Worm (Caenorhabditis elegans) whole organism, young adult: ENCODE measurements around the gene K06G5.1.

Experiments
- B0035.1 ChIP-seq: sonication (generic microtip); optimal IDR thresholded peaks from 2 replicates; lab custom pipeline; 2016; ENCODE audit warnings: missing genetic modification characterization, mild to moderate bottlenecking, missing compliant biosample characterization, missing genotype, missing genetic modification reagents
- D2030.7 ChIP-seq: fragments of 200-800 bp; sonication (Bioruptor generic); IDR thresholded peaks from 2 replicates; pipeline ENCODE4 v1.3.6; 2022; ENCODE audit warnings: missing genetic modification reagents, missing genetic modification characterization, missing compliant biosample characterization
- F49E8.2 ChIP-seq: sonication (generic microtip); optimal IDR thresholded peaks from 3 replicates; lab custom pipeline; 2017; ENCODE audit warnings: missing genetic modification characterization, mild to moderate bottlenecking, missing compliant biosample characterization, antibody characterized with exemption, moderate library complexity; ENCODE audit not compliant: insufficient read depth
- F52B5.7 ChIP-seq: sonication (generic microtip); optimal IDR thresholded peaks from 2 replicates; lab custom pipeline; 2016; ENCODE audit warnings: mild to moderate bottlenecking, missing genetic modification characterization, missing compliant biosample characterization
- F57C9.4 ChIP-seq: sonication (generic microtip); optimal IDR thresholded peaks from 2 replicates; lab custom pipeline; 2017; ENCODE audit warnings: mild to moderate bottlenecking, missing genetic modification characterization, missing compliant biosample characterization
- K11D2.4 ChIP-seq: fragments of 200-800 bp; sonication (Bioruptor generic); IDR thresholded peaks from 2 replicates; pipeline ENCODE4 v1.3.6; 2022; ENCODE audit warnings: missing genetic modification reagents, missing genetic modification characterization, missing compliant biosample characterization
- Y53F4B.3 ChIP-seq: fragments of 200-800 bp; sonication (Bioruptor generic); IDR thresholded peaks from 2 replicates; pipeline ENCODE4 v1.3.6; 2022; ENCODE audit warnings: missing genetic modification reagents, missing genetic modification characterization, missing compliant biosample characterization
- Y56A3A.18 ChIP-seq: fragments of 200-800 bp; sonication (Bioruptor generic); IDR thresholded peaks from 2 replicates; pipeline ENCODE4 v1.3.6; 2022; ENCODE audit warnings: missing genetic modification reagents, missing genetic modification characterization, missing compliant biosample characterization
- Y67H2A.10 ChIP-seq: fragments of 200-800 bp; sonication (Bioruptor generic); conservative IDR thresholded peaks from 2 replicates; pipeline ENCODE4 v1.3.6; 2022; ENCODE audit warnings: missing genetic modification reagents, missing genetic modification characterization, missing compliant biosample characterization
- Y95B8A.8 ChIP-seq: fragments of 200-800 bp; sonication (Bioruptor generic); IDR thresholded peaks from 2 replicates; pipeline ENCODE4 v1.3.6; 2022; ENCODE audit warnings: missing genetic modification reagents, missing genetic modification characterization, missing compliant biosample characterization
- efl-1 ChIP-seq: fragments of 150-350 bp; optimal IDR thresholded peaks from 2 replicates; lab custom pipeline; 2014; ENCODE audit warnings: missing biosample characterization, missing genetic modification reagents, missing genetic modification characterization
- egl-18 ChIP-seq: fragments of 200-800 bp; sonication (Bioruptor generic); IDR thresholded peaks from 2 replicates; pipeline ENCODE4 v1.3.6; 2022; ENCODE audit warnings: missing genetic modification reagents, missing genetic modification characterization, missing compliant biosample characterization
- ets-4 ChIP-seq: fragments of 200-800 bp; sonication (Bioruptor generic); optimal IDR thresholded peaks from 2 replicates; lab custom pipeline; 2018; ENCODE audit warnings: mild to moderate bottlenecking, missing genetic modification characterization, missing compliant biosample characterization
- hrde-1 ChIP-seq: sonication (generic microtip); optimal IDR thresholded peaks from 2 replicates; lab custom pipeline; 2016; ENCODE audit warnings: missing genetic modification characterization, mild to moderate bottlenecking, missing compliant biosample characterization, moderate library complexity, missing genotype, missing genetic modification reagents, borderline replicate concordance
- hsf-1 ChIP-seq: fragments of 200-800 bp; sonication (Bioruptor generic); IDR thresholded peaks from 2 replicates; pipeline ENCODE4 v1.3.6; 2022; ENCODE audit warnings: missing genetic modification reagents, missing genetic modification characterization, missing compliant biosample characterization
- let-607 ChIP-seq, 2 experiments: fragments of 200-800 bp in 1 of 2; sonication (Bioruptor generic) in 1 of 2; sonication (generic microtip) in 1 of 2; optimal IDR thresholded peaks; 2 replicates each; lab custom pipeline; 2016 to 2018; ENCODE audit warnings: mild to moderate bottlenecking in 2 of 2, missing compliant biosample characterization in 2 of 2, missing genetic modification characterization in 2 of 2, moderate library complexity in 2 of 2, missing genotype in 1 of 2
- lin-26 ChIP-seq: fragments of 200-800 bp; sonication (Bioruptor generic); IDR thresholded peaks from 2 replicates; pipeline ENCODE4 v1.3.6; 2022; ENCODE audit warnings: missing genetic modification reagents, missing genetic modification characterization, missing compliant biosample characterization
- lin-35 ChIP-seq, 3 experiments: fragments of 150-350 bp in 2 of 3; sonication (generic microtip) in 1 of 3; optimal IDR thresholded peaks; 2 replicates each; lab custom pipeline; 2014 to 2018; ENCODE audit warnings: missing biosample characterization in 3 of 3, missing genetic modification characterization in 3 of 3, missing genetic modification reagents in 3 of 3
- lin-40 ChIP-seq: sonication (generic microtip); optimal IDR thresholded peaks from 2 replicates; lab custom pipeline; 2016; ENCODE audit warnings: missing genetic modification characterization, mild to moderate bottlenecking, missing compliant biosample characterization, missing genotype, missing genetic modification reagents
- lir-1 ChIP-seq: fragments of 200-800 bp; sonication (Bioruptor generic); conservative IDR thresholded peaks from 2 replicates; pipeline ENCODE4 v1.3.6; 2022; ENCODE audit warnings: missing genetic modification reagents, missing genetic modification characterization, missing compliant biosample characterization
- madf-3 ChIP-seq: fragments of 200-800 bp; sonication (Bioruptor generic); IDR thresholded peaks from 2 replicates; pipeline ENCODE4 v1.3.6; 2022; ENCODE audit warnings: missing genetic modification reagents, missing genetic modification characterization, missing compliant biosample characterization
- mes-4 ChIP-seq: sonication (generic microtip); optimal IDR thresholded peaks from 2 replicates; lab custom pipeline; 2016; ENCODE audit warnings: missing genotype, missing genetic modification characterization, missing compliant biosample characterization
- nhr-179 ChIP-seq: sonication (generic microtip); optimal IDR thresholded peaks from 2 replicates; lab custom pipeline; 2016; ENCODE audit warnings: mild to moderate bottlenecking, missing genetic modification characterization, missing compliant biosample characterization
- nhr-27 ChIP-seq: fragments of 200-800 bp; sonication (Bioruptor generic); optimal IDR thresholded peaks from 2 replicates; lab custom pipeline; 2018; ENCODE audit warnings: mild to moderate bottlenecking, missing genetic modification characterization, moderate library complexity, missing compliant biosample characterization
- nhr-80 ChIP-seq: sonication (generic microtip); optimal IDR thresholded peaks from 2 replicates; lab custom pipeline; 2016; ENCODE audit warnings: missing genetic modification characterization, missing compliant biosample characterization
- nhr-90 ChIP-seq: sonication (generic microtip); optimal IDR thresholded peaks from 2 replicates; lab custom pipeline; 2016; ENCODE audit warnings: missing genotype, mild to moderate bottlenecking, missing genetic modification characterization, missing compliant biosample characterization
- repo-1 ChIP-seq: sonication (generic microtip); optimal IDR thresholded peaks from 2 replicates; lab custom pipeline; 2017; ENCODE audit warnings: mild to moderate bottlenecking, missing genetic modification characterization, missing compliant biosample characterization
- sea-2 ChIP-seq: fragments of 200-800 bp; sonication (Bioruptor generic); IDR thresholded peaks from 2 replicates; pipeline ENCODE4 v1.3.6; 2022; ENCODE audit warnings: missing genetic modification characterization, missing compliant biosample characterization
- snpc-3.4 ChIP-seq: sonication (generic microtip); optimal IDR thresholded peaks from 2 replicates; lab custom pipeline; 2017; ENCODE audit warnings: missing genetic modification characterization, mild to moderate bottlenecking, missing compliant biosample characterization, antibody characterized with exemption, moderate library complexity, missing genotype, missing genetic modification reagents
- sptf-2 ChIP-seq: fragments of 200-800 bp; sonication (Bioruptor generic); optimal IDR thresholded peaks from 2 replicates; lab custom pipeline; 2018; ENCODE audit warnings: mild to moderate bottlenecking, missing genetic modification characterization, missing compliant biosample characterization
- tlf-1 ChIP-seq: fragments of 200-800 bp; sonication (Bioruptor generic); optimal IDR thresholded peaks from 2 replicates; lab custom pipeline; 2018; ENCODE audit warnings: mild to moderate bottlenecking, missing genetic modification characterization, missing compliant biosample characterization
- unc-130 ChIP-seq: sonication (generic microtip); optimal IDR thresholded peaks from 2 replicates; lab custom pipeline; 2016; ENCODE audit warnings: missing genetic modification reagents, missing genetic modification characterization, missing compliant biosample characterization
- xnd-1 ChIP-seq: sonication (generic microtip); optimal IDR thresholded peaks from 2 replicates; lab custom pipeline; 2016; ENCODE audit warnings: missing genotype, missing genetic modification reagents, missing genetic modification characterization, missing compliant biosample characterization
- zim-3 ChIP-seq: sonication (generic microtip); optimal IDR thresholded peaks from 2 replicates; lab custom pipeline; 2017; ENCODE audit warnings: mild to moderate bottlenecking, missing genetic modification characterization, moderate library complexity, missing compliant biosample characterization
- ztf-3 ChIP-seq: fragments of 200-800 bp; sonication (Bioruptor generic); optimal IDR thresholded peaks from 2 replicates; lab custom pipeline; 2018; ENCODE audit warnings: mild to moderate bottlenecking, missing genetic modification characterization, missing compliant biosample characterization

The K06G5.1 gene

DNA sequence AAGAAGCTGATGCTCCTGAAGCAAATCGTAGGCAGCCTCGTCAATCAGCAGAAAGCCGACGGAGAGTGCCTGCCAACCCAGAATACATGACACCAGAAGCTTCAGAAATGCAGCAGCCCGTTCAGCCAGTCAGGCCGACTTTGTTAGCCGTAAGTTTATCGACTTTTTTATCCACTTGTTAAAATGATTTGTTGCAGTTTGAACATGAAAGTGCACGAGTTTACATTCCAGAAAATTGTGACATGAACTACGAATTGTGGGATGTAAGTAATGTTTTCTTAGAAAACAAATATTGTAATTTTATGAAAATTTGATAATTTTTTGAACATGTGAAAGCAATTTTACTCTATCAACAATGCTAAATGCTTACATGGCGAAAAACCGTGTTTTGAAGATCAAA lies 25.4 kb downstream of the K06G5.1 start:
- TF ChIP-seq lin-40 (tag; lab: Kevin White, UChicago) (no peak), xnd-1 (tag; lab: Kevin White, UChicago) (no peak), F57C9.4 (tag; lab: Kevin White, UChicago) (no peak), lin-35 (GFP tag; optimal IDR thresholded peaks at IDR 0.05; lab: Kevin White, UChicago) (no peak), zim-3 (no peak), unc-130 (GFP tag; lab: Kevin White, UChicago) (no peak), ztf-3 (no peak), snpc-3.4 (tag; lab: Kevin White, UChicago) (no peak), let-607 (tag; optimal IDR thresholded peaks at IDR 0.05; lab: Kevin White, UChicago) (no peak), B0035.1 (tag; lab: Kevin White, UChicago) (no peak), lir-1 (GFP tag; lab: Robert Waterston, UW) (no peak), mes-4 (tag; lab: Kevin White, UChicago) (no peak), Y56A3A.18 (no peak)

DNA sequence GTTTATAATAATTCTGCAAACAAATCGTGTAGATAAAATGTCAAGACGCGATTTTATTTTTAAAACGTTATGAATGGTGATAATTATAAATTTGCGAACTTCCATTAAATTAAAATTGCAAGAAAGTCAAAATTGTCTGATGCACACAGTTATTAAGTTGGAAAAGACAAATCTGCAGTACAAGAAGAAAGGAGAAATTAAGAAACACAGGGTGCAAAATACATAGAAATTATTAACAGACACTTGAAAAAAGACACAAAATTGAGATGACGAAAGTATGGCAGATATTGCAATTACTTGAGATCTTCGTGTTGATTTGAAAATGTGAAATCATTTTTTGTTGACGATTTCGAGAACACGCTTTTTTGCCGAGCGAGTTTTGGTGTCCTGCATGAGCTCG lies 26.8 kb downstream of the K06G5.1 start:
- TF ChIP-seq madf-3 (GFP tag; lab: Robert Waterston, UW) (no peak), repo-1 (no peak), Y95B8A.8 (no peak), Y53F4B.3 (GFP tag; lab: Robert Waterston, UW) (no peak), tlf-1 (GFP tag; lab: Kevin White, UChicago) (no peak), Y67H2A.10 (GFP tag; lab: Robert Waterston, UW) (no peak), D2030.7 (no peak), hsf-1 (GFP tag; lab: Robert Waterston, UW) (no peak), hrde-1 (tag; lab: Kevin White, UChicago) (no peak), nhr-27 (tag; lab: Kevin White, UChicago) (no peak), efl-1 (GFP tag; lab: Kevin White, UChicago) (no peak), sea-2 (GFP tag; lab: Robert Waterston, UW) (no peak), nhr-90 (tag; lab: Kevin White, UChicago) (no peak), nhr-179 (tag; lab: Kevin White, UChicago) (no peak), ets-4 (no peak), K11D2.4 (GFP tag; lab: Robert Waterston, UW) (no peak), egl-18 (GFP tag; lab: Robert Waterston, UW) (no peak), sptf-2 (no peak), F49E8.2 (tag; lab: Kevin White, UChicago) (no peak)

DNA sequence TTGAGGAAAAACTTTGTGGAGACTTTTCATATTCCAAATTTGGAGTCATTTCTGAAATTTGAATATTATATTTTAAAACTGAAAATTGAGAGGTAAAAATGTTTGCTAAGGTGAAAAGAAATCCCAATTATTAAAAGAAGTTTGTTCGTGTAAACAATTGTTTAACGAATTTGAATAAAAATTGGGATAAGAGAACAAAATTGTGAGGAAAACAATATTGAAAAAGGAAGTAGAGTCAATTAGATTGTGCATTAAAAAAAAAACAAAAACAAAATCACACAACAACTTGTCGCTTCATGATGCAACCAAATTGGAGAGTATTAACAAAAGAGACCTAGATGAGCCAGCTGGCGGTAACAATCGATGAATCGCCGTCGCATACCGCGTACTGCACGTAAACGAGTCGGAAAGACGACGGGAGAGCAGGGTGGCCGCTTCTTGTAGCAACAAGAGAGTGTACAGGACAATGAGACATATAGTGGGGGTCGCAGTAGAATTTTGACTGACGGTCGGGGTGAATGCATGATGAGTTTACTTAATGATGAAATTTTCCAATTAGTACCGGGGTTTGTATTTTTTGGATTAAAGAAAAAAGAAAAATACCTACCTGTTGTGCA lies 28.7 kb downstream of the K06G5.1 start, which contains the start of gene K04C1.3:
Gene K04C1.3, minus strand, starts transcription at position 51 of the 617 bp plus-strand sequence.
- TF ChIP-seq nhr-80 (tag; lab: Kevin White, UChicago): peak; percentile 54
- TF ChIP-seq F52B5.7 (tag; lab: Kevin White, UChicago): no peak
- TF ChIP-seq, all 124 proteins: peak for 1

DNA sequence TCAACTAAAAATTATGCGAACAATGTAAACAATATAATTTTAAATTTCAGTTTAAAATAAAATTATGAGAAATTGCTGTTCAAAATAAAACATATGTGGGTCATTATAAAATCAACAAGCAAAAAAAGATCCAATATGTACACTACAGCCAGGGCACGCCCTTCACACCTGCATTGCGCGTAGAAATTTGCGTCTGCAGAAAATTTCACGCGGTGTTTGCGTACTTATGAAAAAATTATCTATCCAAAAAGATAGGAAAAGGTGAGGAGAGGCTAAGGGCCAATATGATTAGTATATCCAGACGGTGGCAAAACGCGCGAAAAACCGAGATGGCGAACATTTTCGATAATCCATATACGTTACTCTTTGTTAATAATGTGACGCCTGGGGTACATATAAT lies 29.7 kb downstream of the K06G5.1 start:
- TF ChIP-seq nhr-80 (tag; lab: Kevin White, UChicago) (peak; percentile 6), lin-26 (GFP tag; lab: Robert Waterston, UW) (no peak)
